Worm (Caenorhabditis elegans) whole organism, L1 larva: ENCODE results near the gene gur-5.

ENCODE experiments used
- C16A3.4 ChIP-seq: fragments of 150-350 bp; optimal IDR thresholded peaks from 2 replicates; lab custom pipeline; 2014; ENCODE audit warnings: missing biosample characterization, missing genetic modification characterization
- Y116A8C.19 ChIP-seq: sonication (generic microtip); optimal IDR thresholded peaks from 2 replicates; lab custom pipeline; 2016; ENCODE audit warnings: missing compliant biosample characterization, missing genetic modification characterization, borderline replicate concordance
- aha-1 ChIP-seq: fragments of 150-350 bp; optimal IDR thresholded peaks from 2 replicates; lab custom pipeline; 2014; ENCODE audit warnings: missing biosample characterization, missing genetic modification characterization
- ama-1 ChIP-seq: fragments of 150-350 bp; optimal IDR thresholded peaks from 2 replicates; lab custom pipeline; 2014
- blmp-1 ChIP-seq: fragments of 150-350 bp; optimal IDR thresholded peaks from 2 replicates; lab custom pipeline; 2014; ENCODE audit warnings: missing biosample characterization, missing genetic modification characterization
- ceh-82 ChIP-seq, 3 experiments: fragments of 150-350 bp in 1 of 3; sonication (generic microtip) in 2 of 3; optimal IDR thresholded peaks; 2 replicates each; lab custom pipeline; 2014 to 2017; ENCODE audit warnings: missing biosample characterization in 3 of 3, missing genetic modification characterization in 3 of 3
- ces-1 ChIP-seq: fragments of 150-350 bp; optimal IDR thresholded peaks from 2 replicates; lab custom pipeline; 2014; ENCODE audit warnings: missing biosample characterization, missing genetic modification reagents, missing genetic modification characterization
- efl-1 ChIP-seq, 4 experiments: fragments of 150-350 bp; optimal IDR thresholded peaks in 3 of 4; peaks in 1 of 4; 1 replicate in 1 of 4; 2 replicates in 3 of 4; lab custom pipeline; 2014; ENCODE audit warnings: missing biosample characterization in 2 of 4, missing genetic modification characterization in 2 of 4, missing genetic modification reagents in 2 of 4
- elt-2 ChIP-seq: sonication (generic microtip); optimal IDR thresholded peaks from 2 replicates; lab custom pipeline; 2016; ENCODE audit warnings: missing genetic modification characterization, mild to moderate bottlenecking, inconsistent platforms, missing compliant biosample characterization, missing genetic modification reagents
- elt-3 ChIP-seq, 6 experiments: fragments of 150-350 bp in 1 of 6; sonication (generic microtip); optimal IDR thresholded peaks; 2 replicates each; lab custom pipeline; 2017 to 2018; ENCODE audit warnings: missing biosample characterization in 6 of 6, missing genetic modification characterization in 6 of 6, inconsistent platforms in 1 of 6
- fkh-10 ChIP-seq: sonication (generic microtip); optimal IDR thresholded peaks from 2 replicates; lab custom pipeline; 2017; ENCODE audit warnings: missing biosample characterization, missing genetic modification reagents, missing genetic modification characterization
- irx-1 ChIP-seq: sonication (generic microtip); optimal IDR thresholded peaks from 2 replicates; lab custom pipeline; 2016; ENCODE audit warnings: missing genetic modification characterization, missing compliant biosample characterization
- isw-1 ChIP-seq: fragments of 200-800 bp; sonication (Bioruptor generic); IDR thresholded peaks from 2 replicates; pipeline ENCODE4 v1.3.6; 2022; ENCODE audit warnings: missing genetic modification characterization, missing compliant biosample characterization
- lin-14 ChIP-seq: fragments of 200-800 bp; sonication (Bioruptor generic); optimal IDR thresholded peaks from 2 replicates; lab custom pipeline; 2018; ENCODE audit warnings: mild to moderate bottlenecking, missing genetic modification characterization, moderate library complexity, missing compliant biosample characterization
- lin-35 ChIP-seq, 2 experiments: fragments of 150-350 bp; optimal IDR thresholded peaks; 2 replicates each; lab custom pipeline; 2014; ENCODE audit warnings: missing biosample characterization in 2 of 2, missing genetic modification characterization in 2 of 2, missing genetic modification reagents in 2 of 2
- lsy-2 ChIP-seq, 2 experiments: fragments of 150-350 bp; optimal IDR thresholded peaks; 2 replicates each; lab custom pipeline; 2014; ENCODE audit warnings: missing biosample characterization in 2 of 2, missing genetic modification characterization in 2 of 2
- nhr-47 ChIP-seq: sonication (generic microtip); optimal IDR thresholded peaks from 2 replicates; lab custom pipeline; 2016; ENCODE audit warnings: mild to moderate bottlenecking, missing genetic modification characterization, moderate library complexity, missing compliant biosample characterization
- nhr-71 ChIP-seq: sonication (generic microtip); optimal IDR thresholded peaks from 2 replicates; lab custom pipeline; 2016; ENCODE audit warnings: mild to moderate bottlenecking, missing genetic modification characterization, moderate library complexity, missing compliant biosample characterization
- nhr-76 ChIP-seq: sonication (generic microtip); optimal IDR thresholded peaks from 2 replicates; lab custom pipeline; 2017; ENCODE audit warnings: missing biosample characterization, missing genetic modification characterization
- nhr-84 ChIP-seq: sonication (generic microtip); optimal IDR thresholded peaks from 2 replicates; lab custom pipeline; 2017; ENCODE audit warnings: missing biosample characterization, missing genetic modification characterization
- pax-3 ChIP-seq: fragments of 200-800 bp; sonication (Bioruptor generic); optimal IDR thresholded peaks from 2 replicates; lab custom pipeline; 2018; ENCODE audit warnings: mild to moderate bottlenecking, missing genetic modification characterization, moderate library complexity, missing compliant biosample characterization
- pqm-1 ChIP-seq: sonication (generic microtip); optimal IDR thresholded peaks from 3 replicates; lab custom pipeline; 2017; ENCODE audit warnings: missing biosample characterization, missing genetic modification characterization
- rnt-1 ChIP-seq: sonication (generic microtip); optimal IDR thresholded peaks from 2 replicates; lab custom pipeline; 2016; ENCODE audit warnings: mild to moderate bottlenecking, missing genetic modification characterization, moderate library complexity, missing compliant biosample characterization
- snu-23 ChIP-seq: sonication (generic microtip); optimal IDR thresholded peaks from 2 replicates; lab custom pipeline; 2016; ENCODE audit warnings: missing genetic modification characterization, missing compliant biosample characterization
- sptf-1 ChIP-seq: fragments of 150-350 bp; optimal IDR thresholded peaks from 2 replicates; lab custom pipeline; 2014; ENCODE audit warnings: missing biosample characterization, missing genetic modification characterization
- sup-37 ChIP-seq: fragments of 200-800 bp; sonication (Bioruptor generic); optimal IDR thresholded peaks from 2 replicates; lab custom pipeline; 2018; ENCODE audit warnings: mild to moderate bottlenecking, missing genetic modification characterization, missing compliant biosample characterization
- swsn-7 ChIP-seq: sonication (generic microtip); optimal IDR thresholded peaks from 2 replicates; lab custom pipeline; 2016; ENCODE audit warnings: missing genetic modification characterization, missing compliant biosample characterization
- unc-130 ChIP-seq: fragments of 150-350 bp; optimal IDR thresholded peaks from 2 replicates; lab custom pipeline; 2017; ENCODE audit warnings: missing biosample characterization, missing genetic modification characterization, inconsistent platforms
- unc-30 ChIP-seq: sonication (generic microtip); optimal IDR thresholded peaks from 2 replicates; lab custom pipeline; 2017; ENCODE audit warnings: missing biosample characterization, missing genetic modification characterization
- unc-86 ChIP-seq: sonication (generic microtip); optimal IDR thresholded peaks from 2 replicates; lab custom pipeline; 2016; ENCODE audit warnings: missing genetic modification characterization, missing compliant biosample characterization
- unc-98 ChIP-seq: fragments of 200-800 bp; sonication (Bioruptor generic); IDR thresholded peaks from 2 replicates; pipeline ENCODE4 v1.3.6; 2022; ENCODE audit warnings: missing genetic modification characterization, missing compliant biosample characterization
- vab-15 ChIP-seq: sonication (generic microtip); optimal IDR thresholded peaks from 2 replicates; lab custom pipeline; 2017; ENCODE audit warnings: missing genotype, mild to moderate bottlenecking, missing genetic modification characterization, missing compliant biosample characterization

The gur-5 gene

ce11 chrII:5293287-5293850 lies 8.2 kb downstream of the gur-5 start, which contains the start of gene ZK622.1 (continued):
- TF ChIP-seq nhr-71 (tag; lab: Kevin White, UChicago) (peak; percentile 44), nhr-84 (tag; lab: Kevin White, UChicago) (no peak), ceh-82 (tag; optimal IDR thresholded peaks at IDR 0.05; lab: Kevin White, UChicago) (peak in 2 of 3 experiments; percentile 0 to 5), nhr-47 (tag; lab: Kevin White, UChicago) (peak; percentile 28), Y116A8C.19 (no peak), irx-1 (tag; lab: Kevin White, UChicago) (no peak), sptf-1 (tag; lab: Kevin White, UChicago) (no peak), pqm-1 (tag; lab: Kevin White, UChicago) (no peak), snu-23 (GFP tag; lab: Kevin White, UChicago) (peak; percentile 53), sup-37 (no peak), elt-2 (peak; percentile 31), lsy-2 (tag; optimal IDR thresholded peaks at IDR 0.05; lab: Kevin White, UChicago) (peak in 1 of 2 experiments; percentile 31), unc-130 (tag; lab: Kevin White, UChicago) (peak; percentile 26), ama-1 (lab: Kevin White, UChicago) (no peak)

DNA sequence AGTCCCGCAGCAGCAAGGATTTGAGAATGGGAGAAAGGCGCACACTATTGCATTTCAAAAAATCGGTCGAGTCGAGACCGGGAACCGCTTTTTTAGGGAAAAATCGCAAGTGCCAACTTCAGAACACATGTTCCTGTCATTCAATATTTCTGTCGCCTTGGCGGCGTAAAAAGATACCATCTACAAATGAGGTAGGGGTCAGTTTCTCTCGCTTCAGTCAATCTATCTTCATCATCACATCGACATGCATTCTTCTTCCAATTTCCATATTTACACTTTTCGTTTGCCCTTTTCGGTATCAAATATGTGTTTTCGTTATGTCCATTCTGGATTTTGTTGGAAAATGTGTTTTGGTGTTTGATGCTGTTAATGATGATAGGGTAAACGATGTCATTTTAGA lies 12.6 kb downstream of the gur-5 start:
- TF ChIP-seq unc-98 (no peak), lin-14 (GFP tag; lab: Kevin White, UChicago) (peak; percentile 2), blmp-1 (tag; lab: Kevin White, UChicago) (peak; percentile 23)

- no peak for TF ChIP-seq elt-3 (tag; optimal IDR thresholded peaks at IDR 0.05; lab: Kevin White, UChicago)
- TF ChIP-seq rnt-1 (tag; lab: Kevin White, UChicago): no peak
- TF ChIP-seq lin-14 (GFP tag; lab: Kevin White, UChicago): peak; percentile 71
- TF ChIP-seq ces-1 (GFP tag; lab: Kevin White, UChicago): no peak
- no peak for TF ChIP-seq swsn-7 (tag; lab: Kevin White, UChicago)
- TF ChIP-seq blmp-1 (tag; lab: Kevin White, UChicago): no peak
- TF ChIP-seq fkh-10 (GFP tag; lab: Kevin White, UChicago): no peak
- TF ChIP-seq nhr-76 (tag; lab: Kevin White, UChicago): no peak
- peak in 1 of 3 experiments; percentile 8 for TF ChIP-seq ceh-82 (tag; optimal IDR thresholded peaks at IDR 0.05; lab: Kevin White, UChicago)
- no peak for TF ChIP-seq lin-35 (GFP tag; optimal IDR thresholded peaks at IDR 0.05; lab: Kevin White, UChicago)
- TF ChIP-seq, all 84 proteins: peak for 2
Observed at ce11 chrII:5301810-5302209, 16.7 kb downstream of the gur-5 start.

ce11 chrII:5305121-5305520 lies 20.0 kb downstream of the gur-5 start:
- peak; percentile 47 for TF ChIP-seq lin-14 (GFP tag; lab: Kevin White, UChicago)
- no peak for TF ChIP-seq vab-15 (tag; lab: Kevin White, UChicago)
- TF ChIP-seq isw-1: no peak
- TF ChIP-seq fkh-10 (GFP tag; lab: Kevin White, UChicago): no peak
- no peak for TF ChIP-seq unc-30 (tag; lab: Kevin White, UChicago)
- TF ChIP-seq unc-86 (tag; lab: Kevin White, UChicago): peak; percentile 70
- no peak for TF ChIP-seq efl-1 (optimal IDR thresholded peaks at IDR 0.05; lab: Kevin White, UChicago)
- peak in 1 of 2 experiments; percentile 55 for TF ChIP-seq efl-1 (GFP tag; optimal IDR thresholded peaks at IDR 0.05 in 1 of 2; lab: Kevin White, UChicago)
- no peak for TF ChIP-seq C16A3.4

DNA sequence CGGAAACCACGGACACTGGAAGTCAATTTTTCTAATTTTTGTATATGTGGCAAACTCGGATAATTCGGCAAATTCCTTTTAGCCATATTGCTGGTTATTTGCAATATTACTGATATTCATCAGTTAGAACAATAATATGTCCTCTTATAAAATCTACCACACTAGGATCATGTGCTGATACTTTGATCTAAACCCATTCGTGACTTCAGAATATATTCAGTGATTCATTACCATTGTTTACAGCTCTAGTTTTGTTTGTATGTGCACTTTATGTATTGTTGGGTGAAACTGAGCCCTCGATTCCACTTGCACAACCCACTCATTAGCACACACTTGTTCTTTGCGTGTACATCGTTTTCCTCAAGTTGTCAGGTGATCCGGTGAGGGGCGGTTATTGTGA lies 21.1 kb downstream of the gur-5 start:
- TF ChIP-seq unc-30 (tag; lab: Kevin White, UChicago) (no peak), aha-1 (tag; lab: Kevin White, UChicago) (no peak), pax-3 (peak; percentile 13)
